Worm (Caenorhabditis elegans): ENCODE results near the gene sdz-37.

DNA sequence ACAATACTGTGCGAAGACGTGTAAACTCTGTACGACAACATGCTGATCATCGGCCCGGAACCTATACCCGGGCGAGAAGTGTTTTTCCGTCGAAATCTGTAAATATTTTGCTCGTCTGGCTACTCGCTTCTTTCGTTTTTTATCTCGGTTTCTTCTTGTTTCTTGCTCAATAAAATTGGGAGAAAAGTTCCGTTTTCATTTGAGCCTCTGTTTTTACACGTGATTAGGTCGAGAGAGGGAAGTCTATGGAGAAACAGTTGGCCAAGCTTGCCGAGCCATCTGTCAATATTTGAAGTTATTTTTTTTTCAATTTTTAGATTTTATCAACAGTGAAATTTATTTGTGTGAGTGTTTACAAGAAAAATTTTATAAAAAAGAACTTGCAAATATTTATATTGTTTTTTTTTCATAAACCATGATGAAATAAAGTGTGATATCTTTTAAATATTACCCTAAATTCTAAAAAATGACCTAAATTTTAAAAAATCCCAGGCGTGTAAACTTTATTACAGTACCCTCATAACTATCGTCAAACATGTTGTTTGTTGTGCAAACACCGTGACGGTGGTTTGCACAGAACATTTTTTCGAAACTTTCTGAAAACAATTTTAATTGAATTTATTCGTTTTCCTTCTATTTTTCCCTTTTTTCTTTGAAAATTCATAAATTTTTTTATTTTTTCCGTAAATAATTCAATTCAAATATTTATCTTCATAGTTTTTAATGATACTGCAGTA is 19.5 kb upstream of the sdz-37 start:
- no peak for TF ChIP-seq nhr-11 (tag; optimal IDR thresholded peaks at IDR 0.05)
- no peak for TF ChIP-seq lir-3 (tag; optimal IDR thresholded peaks at IDR 0.05; ENCODE audit: poor library complexity)
- no peak for TF ChIP-seq nhr-76 (tag; optimal IDR thresholded peaks at IDR 0.05)
- TF ChIP-seq pag-3 (tag; optimal IDR thresholded peaks at IDR 0.05; ENCODE audit: borderline replicate concordance, insufficient read depth): no peak
- TF ChIP-seq lsy-2 (tag; optimal IDR thresholded peaks at IDR 0.05): peak; percentile 49 to 51
- no peak for TF ChIP-seq tlp-1 (tag; optimal IDR thresholded peaks at IDR 0.05)
- peak; percentile 65 for TF ChIP-seq rnt-1 (tag; optimal IDR thresholded peaks at IDR 0.05)
- no peak for TF ChIP-seq alr-1 (tag; optimal IDR thresholded peaks at IDR 0.05; ENCODE audit: borderline replicate concordance)
- TF ChIP-seq sox-4 (tag; optimal IDR thresholded peaks at IDR 0.05): no peak
- TF ChIP-seq tbx-2 (tag; optimal IDR thresholded peaks at IDR 0.05): no peak
- TF ChIP-seq unc-86 (tag; optimal IDR thresholded peaks at IDR 0.05): no peak
- TF ChIP-seq unc-62 (GFP tag; optimal IDR thresholded peaks at IDR 0.05): no peak
- TF ChIP-seq dpl-1 (GFP tag; optimal IDR thresholded peaks at IDR 0.05): no peak
- no peak for TF ChIP-seq pqm-1 (tag; optimal IDR thresholded peaks at IDR 0.05)
